Worm (Caenorhabditis elegans) whole organism, L4 larva: ENCODE measurements around the gene tes-1.

Source experiments
- F37D6.2 ChIP-seq: sonication (generic microtip); optimal IDR thresholded peaks from 2 replicates; lab custom pipeline; 2016; ENCODE audit warnings: mild to moderate bottlenecking, missing genetic modification characterization, missing compliant biosample characterization
- F49E8.2 ChIP-seq: sonication (generic microtip); optimal IDR thresholded peaks from 2 replicates; lab custom pipeline; 2016; ENCODE audit warnings: missing compliant biosample characterization, mild to moderate bottlenecking, missing genetic modification characterization, borderline replicate concordance
- Y5F2A.4 ChIP-seq: fragments of 200-800 bp; sonication (Bioruptor generic); optimal IDR thresholded peaks from 2 replicates; lab custom pipeline; 2018; ENCODE audit warnings: mild to moderate bottlenecking, missing genetic modification characterization, missing compliant biosample characterization
- Y75B8A.6 ChIP-seq: fragments of 200-800 bp; sonication (Bioruptor generic); IDR thresholded peaks from 2 replicates; pipeline ENCODE4 v1.3.6; 2022; ENCODE audit warnings: missing genetic modification reagents, missing genetic modification characterization, missing compliant biosample characterization
- ZK546.5 ChIP-seq, 2 experiments: sonication (generic microtip); optimal IDR thresholded peaks; 2 replicates each; lab custom pipeline; 2017; ENCODE audit warnings: missing biosample characterization in 2 of 2, missing genetic modification characterization in 2 of 2
- aha-1 ChIP-seq: fragments of 150-350 bp; peaks from one replicate; lab custom pipeline; 2014; ENCODE audit warnings: missing biosample characterization, missing genetic modification characterization
- ceh-44 ChIP-seq: fragments of 200-800 bp; sonication (Bioruptor generic); IDR thresholded peaks from 2 replicates; pipeline ENCODE4 v1.3.6; 2022; ENCODE audit warnings: missing genetic modification reagents, missing genetic modification characterization, missing compliant biosample characterization
- ces-1 ChIP-seq: fragments of 150-350 bp; sonication (generic microtip); optimal IDR thresholded peaks from 4 replicates; lab custom pipeline; 2014; ENCODE audit warnings: missing biosample characterization, missing genetic modification reagents, missing genetic modification characterization
- cey-2 ChIP-seq: sonication (generic microtip); optimal IDR thresholded peaks from 3 replicates; lab custom pipeline; 2017; ENCODE audit warnings: missing genetic modification characterization, mild to moderate bottlenecking, missing compliant biosample characterization, antibody characterized with exemption, borderline replicate concordance; ENCODE audit not compliant: insufficient read depth
- daf-16 ChIP-seq, 3 experiments: sonication (generic microtip); optimal IDR thresholded peaks; 2 replicates each; lab custom pipeline; 2016 to 2017; ENCODE audit warnings: missing genetic modification characterization in 3 of 3, missing genetic modification reagents in 3 of 3, mild to moderate bottlenecking in 2 of 3, missing compliant biosample characterization in 2 of 3, missing biosample characterization in 1 of 3, moderate library complexity in 1 of 3
- daf-19 ChIP-seq: fragments of 200-800 bp; sonication (Bioruptor generic); conservative IDR thresholded peaks from 2 replicates; pipeline ENCODE4 v1.3.6; 2022; ENCODE audit warnings: missing genetic modification characterization, missing compliant biosample characterization
- dmd-8 ChIP-seq: fragments of 200-800 bp; sonication (Bioruptor generic); IDR thresholded peaks from 2 replicates; pipeline ENCODE4 v1.3.6; 2022; ENCODE audit warnings: missing genetic modification characterization, missing compliant biosample characterization
- dpl-1 ChIP-seq: fragments of 150-350 bp; optimal IDR thresholded peaks from 2 replicates; lab custom pipeline; 2014; ENCODE audit warnings: missing biosample characterization, missing genetic modification reagents, missing genetic modification characterization
- egl-43 ChIP-seq: fragments of 200-800 bp; sonication (Bioruptor generic); IDR thresholded peaks from 2 replicates; pipeline ENCODE4 v1.3.6; 2022; ENCODE audit warnings: missing genetic modification reagents, missing genetic modification characterization, missing compliant biosample characterization
- fkh-10 ChIP-seq: fragments of 150-350 bp; optimal IDR thresholded peaks from 2 replicates; lab custom pipeline; 2014; ENCODE audit warnings: missing biosample characterization, missing genetic modification reagents, missing genetic modification characterization
- gei-8 ChIP-seq: fragments of 200-800 bp; sonication (Bioruptor generic); optimal IDR thresholded peaks from 2 replicates; lab custom pipeline; 2018; ENCODE audit warnings: mild to moderate bottlenecking, missing genetic modification characterization, missing compliant biosample characterization
- lim-7 ChIP-seq: fragments of 200-800 bp; sonication (Bioruptor generic); IDR thresholded peaks from 2 replicates; pipeline ENCODE4 v1.3.6; 2022; ENCODE audit warnings: missing genetic modification characterization, missing compliant biosample characterization
- lin-38 ChIP-seq: fragments of 200-800 bp; sonication (Bioruptor generic); IDR thresholded peaks from 2 replicates; pipeline ENCODE4 v1.3.6; 2022; ENCODE audit warnings: missing genetic modification reagents, missing genetic modification characterization, missing compliant biosample characterization
- madf-5 ChIP-seq, 2 experiments: fragments of 200-800 bp; sonication (Bioruptor generic); IDR thresholded peaks; 2 replicates each; pipeline ENCODE4 v1.3.6; 2022; ENCODE audit warnings: missing compliant biosample characterization in 2 of 2, missing genetic modification characterization in 2 of 2
- nhr-11 ChIP-seq: fragments of 150-350 bp; optimal IDR thresholded peaks from 2 replicates; lab custom pipeline; 2014; ENCODE audit warnings: missing biosample characterization, missing genetic modification characterization
- nhr-25 ChIP-seq: sonication (generic microtip); optimal IDR thresholded peaks from 2 replicates; lab custom pipeline; 2017; ENCODE audit warnings: missing genetic modification characterization, mild to moderate bottlenecking, missing compliant biosample characterization, antibody characterized with exemption, moderate library complexity, borderline replicate concordance; ENCODE audit not compliant: insufficient read depth
- nhr-48 ChIP-seq: sonication (generic microtip); optimal IDR thresholded peaks from 2 replicates; lab custom pipeline; 2016; ENCODE audit warnings: mild to moderate bottlenecking, missing genetic modification characterization, missing compliant biosample characterization
- nhr-76 ChIP-seq: fragments of 150-350 bp; optimal IDR thresholded peaks from 2 replicates; lab custom pipeline; 2014; ENCODE audit warnings: missing biosample characterization, missing genetic modification characterization
- sdz-12 ChIP-seq: fragments of 200-800 bp; sonication (Bioruptor generic); optimal IDR thresholded peaks from 2 replicates; lab custom pipeline; 2018; ENCODE audit warnings: mild to moderate bottlenecking, missing genetic modification characterization, missing compliant biosample characterization
- spr-1 ChIP-seq: sonication (generic microtip); optimal IDR thresholded peaks from 2 replicates; lab custom pipeline; 2016; ENCODE audit warnings: mild to moderate bottlenecking, missing genetic modification characterization, missing compliant biosample characterization
- tag-97 ChIP-seq: fragments of 200-800 bp; sonication (Bioruptor generic); IDR thresholded peaks from 2 replicates; pipeline ENCODE4 v1.3.6; 2022; ENCODE audit warnings: missing genetic modification characterization, missing compliant biosample characterization
- unc-62 ChIP-seq, 3 experiments: fragments of 150-350 bp in 1 of 3; sonication (generic microtip); optimal IDR thresholded peaks in 2 of 3; peaks in 1 of 3; 1 replicate in 1 of 3; 2 replicates in 2 of 3; lab custom pipeline; 2014 to 2017; ENCODE audit warnings: missing biosample characterization in 3 of 3, missing genetic modification characterization in 3 of 3, missing genetic modification reagents in 3 of 3, missing genotype in 1 of 3
- zfp-2 ChIP-seq: sonication (generic microtip); optimal IDR thresholded peaks from 2 replicates; lab custom pipeline; 2016; ENCODE audit warnings: mild to moderate bottlenecking, missing genetic modification characterization, missing compliant biosample characterization

Gene tes-1

DNA sequence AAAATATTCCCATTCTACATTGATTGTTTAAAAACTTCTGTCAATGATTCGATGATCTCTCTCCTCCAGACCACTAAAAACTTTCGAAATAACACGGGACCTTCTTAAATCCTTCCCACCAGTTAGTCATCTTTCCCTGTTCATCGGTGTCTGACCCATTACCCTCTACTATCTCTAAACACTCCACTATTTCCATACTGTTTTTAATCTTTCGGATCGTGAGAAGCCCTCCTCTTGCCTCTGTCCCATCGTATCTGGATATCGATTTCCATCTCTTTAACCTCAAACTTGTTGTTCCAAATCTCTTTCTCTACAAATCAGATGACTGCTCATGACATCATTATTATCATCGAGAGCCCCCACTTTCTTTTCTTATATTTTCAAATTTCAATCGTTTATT is 22.9 kb downstream of the tes-1 start:
- TF ChIP-seq dpl-1 (no peak), Y5F2A.4 (GFP tag; lab: Kevin White, UChicago) (no peak), nhr-25 (tag; lab: Kevin White, UChicago) (no peak), nhr-48 (tag; lab: Kevin White, UChicago) (no peak)

ce11 chrIV:7426055-7426454 is 25.2 kb downstream of the tes-1 start:
- TF ChIP-seq nhr-11 (peak; percentile 63), daf-16 (GFP tag; optimal IDR thresholded peaks at IDR 0.05; lab: Kevin White, UChicago) (peak in 1 of 2 experiments; percentile 18), daf-16 (tag; optimal IDR thresholded peaks at IDR 0.05; lab: Kevin White, UChicago) (no peak), gei-8 (GFP tag; lab: Kevin White, UChicago) (no peak), aha-1 (peak; percentile 40), sdz-12 (GFP tag; lab: Kevin White, UChicago) (no peak)

DNA sequence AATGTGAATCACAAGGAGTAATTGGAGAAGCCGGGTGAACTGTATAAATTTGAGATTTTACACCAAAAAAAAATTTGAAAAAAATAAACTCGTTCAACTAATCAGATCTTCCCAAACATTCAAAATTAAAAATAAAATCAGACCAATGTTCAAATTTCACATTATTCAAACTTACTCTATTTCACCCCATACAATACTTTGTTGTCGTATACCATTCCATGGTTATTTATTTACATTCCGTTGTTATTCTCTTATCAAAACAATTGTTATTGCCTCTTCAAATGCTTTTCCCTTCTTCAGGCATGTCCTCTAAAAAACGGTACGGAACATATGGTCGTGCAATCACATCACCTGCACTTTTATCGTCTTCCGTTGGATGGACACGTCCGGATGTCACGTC is 27.0 kb downstream of the tes-1 start, which contains the start of gene unc-82:
TSS of gene unc-82 (plus strand) at position 301 of the 400 bp plus-strand sequence.
- TF ChIP-seq madf-5 (GFP tag; IDR thresholded peaks at IDR 0.05; lab: Robert Waterston, UW) = no peak
- TF ChIP-seq aha-1 = peak; percentile 74
- no peak for TF ChIP-seq cey-2 (tag; lab: Kevin White, UChicago)
- TF ChIP-seq lin-38 (GFP tag; lab: Robert Waterston, UW) = no peak
- no peak for TF ChIP-seq daf-16 (GFP tag; optimal IDR thresholded peaks at IDR 0.05; lab: Kevin White, UChicago)
- no peak for TF ChIP-seq daf-16 (tag; optimal IDR thresholded peaks at IDR 0.05; lab: Kevin White, UChicago)
- no peak for TF ChIP-seq ceh-44 (GFP tag; lab: Robert Waterston, UW)
- TF ChIP-seq, all 104 proteins: peak for 1

DNA sequence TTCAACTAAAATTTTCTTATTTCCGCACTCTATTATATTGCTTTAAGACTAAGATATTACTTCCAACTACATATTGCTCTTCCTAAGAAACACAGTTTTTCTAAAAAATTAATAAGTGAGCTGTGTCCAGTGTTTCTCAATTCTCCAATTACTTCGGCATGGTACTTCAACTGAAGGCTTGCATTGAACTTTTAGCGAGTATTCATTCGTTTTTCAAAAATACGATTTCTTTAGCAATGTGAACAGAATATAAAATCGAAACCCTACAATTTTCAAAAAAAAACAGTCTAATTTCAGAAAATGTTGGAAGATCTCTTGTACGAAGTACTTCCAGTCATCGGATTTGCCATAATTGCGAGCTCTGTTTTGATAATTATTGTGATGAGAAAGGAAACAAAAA is 30.3 kb downstream of the tes-1 start, which contains the start of gene srtx-1:
TSS of gene srtx-1 (plus strand) at position 301 of the 400 bp plus-strand sequence.
- no peak for TF ChIP-seq tag-97
- peak in 1 of 2 experiments; percentile 70 for TF ChIP-seq unc-62 (GFP tag; optimal IDR thresholded peaks at IDR 0.05 in 1 of 2; lab: Kevin White, UChicago)
- TF ChIP-seq unc-62 (tag; optimal IDR thresholded peaks at IDR 0.05; lab: Kevin White, UChicago) = no peak
- no peak for TF ChIP-seq F49E8.2 (tag; lab: Kevin White, UChicago)
- TF ChIP-seq, all 104 proteins: peak for 1

DNA sequence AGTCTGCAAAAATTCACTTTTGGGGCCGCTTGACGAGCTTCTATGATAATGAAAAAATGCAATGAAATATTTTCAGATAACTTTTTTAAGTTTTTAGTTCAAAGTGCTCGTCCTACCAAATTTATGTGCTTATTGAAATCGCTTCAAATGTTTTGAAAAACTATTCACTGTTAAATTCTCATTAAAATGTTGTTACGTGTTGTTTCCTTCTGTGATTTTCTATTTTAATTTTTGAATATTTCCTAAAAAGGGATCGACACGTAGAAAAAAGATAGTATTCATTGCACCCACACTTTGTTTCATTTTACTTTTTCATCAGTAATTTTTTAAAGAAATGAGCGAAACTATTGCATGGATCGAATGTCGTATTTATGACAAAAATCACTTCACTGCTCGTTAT is 32.4 kb downstream of the tes-1 start, which contains the start of gene B0496.6:
TSS of gene B0496.6 (plus strand) at position 301 of the 400 bp plus-strand sequence.
- TF ChIP-seq ZK546.5 (tag; optimal IDR thresholded peaks at IDR 0.05; lab: Kevin White, UChicago) = no peak
- TF ChIP-seq egl-43 (GFP tag; lab: Robert Waterston, UW) = no peak
- no peak for TF ChIP-seq spr-1 (tag; lab: Kevin White, UChicago)
- no peak for TF ChIP-seq nhr-76 (tag; lab: Kevin White, UChicago)
- TF ChIP-seq daf-19 (GFP tag; lab: Robert Waterston, UW) = no peak
- no peak for TF ChIP-seq lim-7 (GFP tag; lab: Robert Waterston, UW)

- no peak for TF ChIP-seq Y75B8A.6 (GFP tag; lab: Robert Waterston, UW)
- peak; percentile 50 for TF ChIP-seq fkh-10 (GFP tag; lab: Kevin White, UChicago)
- TF ChIP-seq ces-1 (GFP tag; lab: Kevin White, UChicago) = peak; percentile 73
Observed at ce11 chrIV:7414163-7414562, 37.1 kb downstream of the tes-1 start.

DNA sequence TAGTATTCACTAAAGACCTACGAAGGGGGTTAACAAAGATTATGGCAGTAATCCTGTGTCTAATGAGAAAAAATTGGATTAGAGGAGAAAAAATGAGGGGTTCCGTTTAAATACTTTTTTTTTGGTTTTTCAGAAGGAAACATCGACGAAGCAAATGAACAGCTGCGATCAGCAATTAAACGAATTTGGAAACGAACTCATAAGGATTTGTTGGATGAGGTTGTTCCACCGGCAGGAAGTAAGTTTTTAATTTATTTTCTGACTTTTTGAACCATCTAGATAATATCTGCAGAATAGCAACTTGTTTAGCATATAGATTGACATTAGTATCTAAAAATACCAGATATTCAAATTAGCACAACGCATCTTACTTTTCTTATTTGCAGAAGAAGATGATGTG is 37.7 kb downstream of the tes-1 start:
- TF ChIP-seq aha-1 = peak; percentile 97
- TF ChIP-seq zfp-2 (tag; lab: Kevin White, UChicago) = no peak
- TF ChIP-seq dmd-8 = no peak
- no peak for TF ChIP-seq F37D6.2 (tag; lab: Kevin White, UChicago)
